Fruit fly (Drosophila melanogaster) whole organism, prepupa: ENCODE data around the gene tmod.

Source experiments
- CG11762 ChIP-seq: fragments of 200-800 bp; sonication (Bioruptor generic); optimal IDR thresholded peaks from 3 replicates; lab custom pipeline; 2016; ENCODE audit warnings: missing biosample characterization, missing genetic modification characterization; ENCODE audit not compliant: insufficient read depth
- CG11902 ChIP-seq: fragments of 200-800 bp; sonication (Bioruptor generic); optimal IDR thresholded peaks from 3 replicates; lab custom pipeline; 2016; ENCODE audit warnings: missing biosample characterization, missing genetic modification characterization
- CG31627 ChIP-seq: fragments of 200-800 bp; sonication (Bioruptor generic); optimal IDR thresholded peaks from 3 replicates; lab custom pipeline; 2016; ENCODE audit warnings: missing biosample characterization, missing genetic modification characterization
- CG6163 ChIP-seq: fragments of 200-800 bp; sonication (Bioruptor generic); IDR thresholded peaks from 3 replicates; pipeline ENCODE4 v1.3.6; 2022; ENCODE audit warnings: missing biosample characterization, missing genetic modification characterization
- CG6276 ChIP-seq: fragments of 200-800 bp; sonication (Bioruptor generic); optimal IDR thresholded peaks from 2 replicates; lab custom pipeline; 2017; ENCODE audit warnings: missing biosample characterization, mild to moderate bottlenecking, missing genetic modification characterization
- CG6792 ChIP-seq: fragments of 200-800 bp; sonication (Bioruptor generic); optimal IDR thresholded peaks from 3 replicates; lab custom pipeline; 2016; ENCODE audit warnings: missing biosample characterization, missing genetic modification characterization
- CG8319 ChIP-seq: fragments of 200-800 bp; sonication (Bioruptor generic); optimal IDR thresholded peaks from 3 replicates; lab custom pipeline; 2016; ENCODE audit warnings: missing biosample characterization, missing genetic modification characterization
- CG9139 ChIP-seq: fragments of 200-800 bp; sonication (Bioruptor generic); optimal IDR thresholded peaks from 3 replicates; lab custom pipeline; 2017; ENCODE audit warnings: missing biosample characterization, mild to moderate bottlenecking, missing genetic modification characterization
- Ets21C ChIP-seq: fragments of 200-800 bp; sonication (Bioruptor generic); optimal IDR thresholded peaks from 3 replicates; lab custom pipeline; 2016; ENCODE audit warnings: missing biosample characterization, missing genetic modification characterization
- OdsH ChIP-seq: fragments of 200-800 bp; sonication (Bioruptor generic); optimal IDR thresholded peaks from 3 replicates; lab custom pipeline; 2016; ENCODE audit warnings: missing biosample characterization, missing genetic modification characterization
- Sox102F ChIP-seq: fragments of 200-800 bp; sonication (Bioruptor generic); optimal IDR thresholded peaks from 2 replicates; lab custom pipeline; 2016; ENCODE audit warnings: missing biosample characterization, mild to moderate bottlenecking, missing genetic modification characterization
- Sox15 ChIP-seq: fragments of 200-800 bp; sonication (Bioruptor generic); optimal IDR thresholded peaks from 3 replicates; lab custom pipeline; 2016; ENCODE audit warnings: missing biosample characterization, missing genetic modification characterization
- cyc ChIP-seq: fragments of 200-800 bp; sonication (Bioruptor generic); optimal IDR thresholded peaks from 3 replicates; lab custom pipeline; 2016; ENCODE audit warnings: missing biosample characterization, missing genetic modification characterization
- fd85E ChIP-seq: fragments of 200-800 bp; sonication (Bioruptor generic); optimal IDR thresholded peaks from 3 replicates; lab custom pipeline; 2016; ENCODE audit warnings: missing biosample characterization, missing genetic modification characterization
- pdm3 ChIP-seq: fragments of 200-800 bp; sonication (Bioruptor generic); optimal IDR thresholded peaks from 3 replicates; lab custom pipeline; 2016; ENCODE audit warnings: missing biosample characterization, missing genetic modification characterization
- spab ChIP-seq: fragments of 200-800 bp; sonication (Bioruptor generic); optimal IDR thresholded peaks from 2 replicates; lab custom pipeline; 2017; ENCODE audit warnings: missing biosample characterization, mild to moderate bottlenecking, missing genetic modification characterization, missing genetic modification reagents

tmod gene

DNA sequence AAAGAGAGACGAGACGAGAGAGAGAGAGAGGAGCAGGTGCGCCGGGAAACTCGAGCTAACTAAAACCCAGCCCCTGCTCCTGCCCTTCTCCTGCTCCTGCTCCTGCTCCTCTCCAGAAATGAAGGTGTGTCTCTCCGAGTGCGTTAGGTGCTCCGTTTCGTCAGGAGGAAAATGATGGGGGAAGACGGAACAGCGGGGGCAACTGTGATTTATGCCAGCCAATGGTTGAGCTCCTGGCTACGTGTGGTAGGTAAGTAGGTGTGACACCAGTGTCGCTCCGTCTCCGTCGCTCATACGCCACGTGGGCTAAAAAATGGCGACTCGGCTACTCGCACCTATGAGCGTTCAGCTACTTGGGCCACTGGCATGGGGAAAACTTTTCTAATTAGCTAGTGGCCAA, 85.0 kb downstream of the tmod start (continued):
- no peak for TF ChIP-seq Ets21C (GFP tag; lab: Kevin White, UChicago)
- no peak for TF ChIP-seq CG6163 (GFP tag; lab: Robert Waterston, UW)

DNA sequence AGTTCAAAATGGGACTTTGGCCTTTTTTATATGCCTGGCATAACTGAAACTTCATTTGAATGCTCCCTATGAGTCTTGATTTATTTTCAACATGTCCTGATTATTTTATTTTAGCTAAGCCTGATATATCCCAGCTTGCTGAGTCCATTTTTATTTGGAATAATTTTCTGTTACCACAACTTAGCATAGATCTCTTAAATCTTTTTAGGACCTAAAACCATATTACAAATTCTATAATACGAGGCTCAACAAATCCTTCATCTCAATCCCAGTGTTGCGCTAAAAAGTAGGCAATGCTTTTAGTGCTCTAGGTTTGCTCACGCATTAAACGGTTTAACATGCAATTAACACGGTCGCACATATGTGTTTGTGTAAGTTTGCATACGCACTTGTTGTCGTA, 89.4 kb downstream of the tmod start, which contains the start of gene CG44954:
Gene CG44954, minus strand, starts transcription at position 101 of the 400 bp plus-strand sequence.
- TF ChIP-seq CG9139 (GFP tag; lab: Kevin White, UChicago) (no peak), CG31627 (GFP tag; lab: Kevin White, UChicago) (no peak), cyc (GFP tag; lab: Kevin White, UChicago) (no peak), CG11902 (GFP tag; lab: Kevin White, UChicago) (no peak), CG8319 (GFP tag; lab: Kevin White, UChicago) (no peak), spab (GFP tag; lab: Kevin White, UChicago) (no peak), Sox15 (GFP tag; lab: Kevin White, UChicago) (no peak), CG11762 (GFP tag; lab: Kevin White, UChicago) (no peak), CG6792 (GFP tag; lab: Kevin White, UChicago) (no peak), pdm3 (GFP tag; lab: Kevin White, UChicago) (no peak), OdsH (no peak), fd85E (GFP tag; lab: Kevin White, UChicago) (no peak), CG6276 (GFP tag; lab: Kevin White, UChicago) (no peak), Sox102F (GFP tag; lab: Kevin White, UChicago) (no peak)
- TF ChIP-seq, all 60 proteins: peak for 0
